Fruit fly (Drosophila melanogaster) whole organism, embryonic: ENCODE data around the gene rno.

Experiments
- ATbp ChIP-seq: fragments of 200-800 bp; sonication (Bioruptor generic); optimal IDR thresholded peaks from 2 replicates; lab custom pipeline; 2017; ENCODE audit warnings: missing biosample characterization, mild to moderate bottlenecking, missing genetic modification characterization, missing genetic modification reagents
- Adf1 ChIP-seq: fragments of 200-800 bp; sonication (Bioruptor generic); IDR thresholded peaks from 2 replicates; pipeline ENCODE4 v1.3.6; 2022; ENCODE audit warnings: missing biosample characterization, missing genetic modification characterization
- Antp ChIP-seq: fragments of 200-800 bp; sonication (Bioruptor generic); optimal IDR thresholded peaks from 3 replicates; lab custom pipeline; 2016; ENCODE audit warnings: missing biosample characterization, missing genetic modification characterization
- CG1024 ChIP-seq: fragments of 200-800 bp; sonication (Bioruptor generic); IDR thresholded peaks from 2 replicates; pipeline ENCODE4 v1.3.6; 2022; ENCODE audit warnings: missing biosample characterization, missing genetic modification characterization
- CG10431 ChIP-seq: fragments of 200-800 bp; sonication (Bioruptor generic); optimal IDR thresholded peaks from 3 replicates; lab custom pipeline; 2018; ENCODE audit warnings: missing biosample characterization, mild to moderate bottlenecking, missing genetic modification characterization
- CG10654 ChIP-seq: fragments of 200-800 bp; sonication (Bioruptor generic); optimal IDR thresholded peaks from 2 replicates; lab custom pipeline; 2016; ENCODE audit warnings: missing biosample characterization, missing genetic modification characterization
- CG10979 ChIP-seq: fragments of 200-800 bp; sonication (Bioruptor generic); optimal IDR thresholded peaks from 2 replicates; lab custom pipeline; 2018; ENCODE audit warnings: missing biosample characterization, mild to moderate bottlenecking, missing genetic modification characterization, moderate library complexity
- CG13296 ChIP-seq: fragments of 200-800 bp; sonication (Bioruptor generic); optimal IDR thresholded peaks from 3 replicates; lab custom pipeline; 2018; ENCODE audit warnings: missing biosample characterization, mild to moderate bottlenecking, missing genetic modification characterization
- CG14710 ChIP-seq: fragments of 200-800 bp; sonication (Bioruptor generic); optimal IDR thresholded peaks from 3 replicates; lab custom pipeline; 2019; ENCODE audit warnings: missing biosample characterization, mild to moderate bottlenecking, missing genetic modification characterization, moderate library complexity
- CG15696 ChIP-seq: fragments of 200-800 bp; sonication (Bioruptor generic); optimal IDR thresholded peaks from 2 replicates; lab custom pipeline; 2019; ENCODE audit warnings: missing biosample characterization, mild to moderate bottlenecking, missing genetic modification characterization, moderate library complexity
- CG17829 ChIP-seq: fragments of 200-800 bp; optimal IDR thresholded peaks from 2 replicates; lab custom pipeline; 2019; ENCODE audit warnings: missing biosample characterization, mild to moderate bottlenecking, missing genetic modification characterization, moderate library complexity
- CG2678 ChIP-seq: fragments of 200-800 bp; sonication (Bioruptor generic); optimal IDR thresholded peaks from 3 replicates; lab custom pipeline; 2019; ENCODE audit warnings: missing biosample characterization, mild to moderate bottlenecking, missing genetic modification characterization, moderate library complexity
- CG3163 ChIP-seq: fragments of 200-800 bp; sonication (Bioruptor generic); optimal IDR thresholded peaks from 3 replicates; lab custom pipeline; 2016; ENCODE audit warnings: missing biosample characterization, missing genetic modification characterization
- CG42726 ChIP-seq: fragments of 200-800 bp; sonication (Bioruptor generic); IDR thresholded peaks from 2 replicates; pipeline ENCODE4 v1.3.6; 2022; ENCODE audit warnings: missing biosample characterization, missing genetic modification characterization; ENCODE audit not compliant: partially characterized antibody
- CG4424 ChIP-seq: fragments of 200-800 bp; sonication (Bioruptor generic); optimal IDR thresholded peaks from 3 replicates; lab custom pipeline; 2016; ENCODE audit warnings: missing biosample characterization, missing genetic modification characterization
- CG6813 ChIP-seq: fragments of 200-800 bp; sonication (Bioruptor generic); optimal IDR thresholded peaks from 2 replicates; lab custom pipeline; 2017; ENCODE audit warnings: missing biosample characterization, missing genetic modification characterization, mild to moderate bottlenecking, moderate library complexity, missing genetic modification reagents
- CG7987 ChIP-seq: fragments of 200-800 bp; sonication (Bioruptor generic); optimal IDR thresholded peaks from 2 replicates; lab custom pipeline; 2018; ENCODE audit warnings: missing biosample characterization, mild to moderate bottlenecking, missing genetic modification characterization, moderate library complexity
- CG8944 ChIP-seq: fragments of 200-800 bp; sonication (Bioruptor generic); optimal IDR thresholded peaks from 3 replicates; lab custom pipeline; 2016; ENCODE audit warnings: missing biosample characterization, missing genetic modification characterization
- CG9437 ChIP-seq: fragments of 200-800 bp; sonication (Bioruptor generic); optimal IDR thresholded peaks from 2 replicates; lab custom pipeline; 2018; ENCODE audit warnings: missing biosample characterization, mild to moderate bottlenecking, missing genetic modification characterization
- CHES-1-like ChIP-seq: fragments of 200-800 bp; sonication (Bioruptor generic); optimal IDR thresholded peaks from 2 replicates; lab custom pipeline; 2016; ENCODE audit warnings: missing biosample characterization, missing genetic modification characterization
- Dbx ChIP-seq: fragments of 200-800 bp; sonication (Bioruptor generic); IDR thresholded peaks from 3 replicates; pipeline ENCODE4 v1.3.6; 2022; ENCODE audit warnings: missing biosample characterization, missing genetic modification characterization
- E2f1 ChIP-seq: fragments of 200-800 bp; sonication (Bioruptor generic); IDR thresholded peaks from 2 replicates; pipeline ENCODE4 v1.3.6; 2022; ENCODE audit warnings: missing biosample characterization, missing genetic modification characterization
- Hr51 ChIP-seq, 2 experiments: fragments of 200-800 bp; sonication (Bioruptor generic); optimal IDR thresholded peaks; 2 replicates in 1 of 2; 3 replicates in 1 of 2; lab custom pipeline; 2016 to 2018; ENCODE audit warnings: missing biosample characterization in 2 of 2, missing genetic modification characterization in 2 of 2, mild to moderate bottlenecking in 1 of 2, moderate library complexity in 1 of 2
- Hsf ChIP-seq: fragments of 200-800 bp; sonication (Bioruptor generic); optimal IDR thresholded peaks from 3 replicates; lab custom pipeline; 2016; ENCODE audit warnings: missing biosample characterization, missing genetic modification characterization
- Max ChIP-seq: fragments of 200-800 bp; sonication (Bioruptor generic); optimal IDR thresholded peaks from 2 replicates; lab custom pipeline; 2016; ENCODE audit warnings: missing biosample characterization, mild to moderate bottlenecking, missing genetic modification characterization
- Nf-YB ChIP-seq: fragments of 200-800 bp; sonication (Bioruptor generic); optimal IDR thresholded peaks from 3 replicates; lab custom pipeline; 2019; ENCODE audit warnings: missing biosample characterization, mild to moderate bottlenecking, missing genetic modification characterization, moderate library complexity
- Sin3A ChIP-seq: fragments of >200 bp; optimal IDR thresholded peaks from 2 replicates; lab custom pipeline; 2018
- Spps ChIP-seq: fragments of 200-800 bp; sonication (Bioruptor generic); optimal IDR thresholded peaks from 2 replicates; lab custom pipeline; 2018; ENCODE audit warnings: missing biosample characterization, mild to moderate bottlenecking, missing genetic modification characterization
- Ssrp ChIP-seq: fragments of 200-800 bp; sonication (Bioruptor generic); optimal IDR thresholded peaks from 2 replicates; lab custom pipeline; 2018; ENCODE audit warnings: missing biosample characterization, mild to moderate bottlenecking, missing genetic modification characterization, moderate library complexity
- crol ChIP-seq: fragments of 200-800 bp; sonication (Bioruptor generic); IDR thresholded peaks from 2 replicates; pipeline ENCODE4 v1.3.6; 2022; ENCODE audit warnings: missing biosample characterization, missing genetic modification characterization
- cwo ChIP-seq: fragments of 200-800 bp; sonication (Bioruptor generic); optimal IDR thresholded peaks from 3 replicates; lab custom pipeline; 2017; ENCODE audit warnings: missing biosample characterization, missing genetic modification characterization, mild to moderate bottlenecking, moderate library complexity, missing genetic modification reagents
- fd3F ChIP-seq: fragments of 200-800 bp; sonication (Bioruptor generic); optimal IDR thresholded peaks from 2 replicates; lab custom pipeline; 2018; ENCODE audit warnings: missing biosample characterization, mild to moderate bottlenecking, missing genetic modification characterization, moderate library complexity
- kah ChIP-seq: fragments of 200-800 bp; sonication (Bioruptor generic); optimal IDR thresholded peaks from 2 replicates; lab custom pipeline; 2018; ENCODE audit warnings: missing biosample characterization, mild to moderate bottlenecking, missing genetic modification characterization
- ken ChIP-seq: fragments of 200-800 bp; sonication (Bioruptor generic); IDR thresholded peaks from 3 replicates; pipeline ENCODE4 v1.3.6; 2022; ENCODE audit warnings: missing biosample characterization, missing genetic modification characterization
- kni ChIP-seq: fragments of 200-800 bp; sonication (Bioruptor generic); optimal IDR thresholded peaks from 3 replicates; lab custom pipeline; 2017; ENCODE audit warnings: mild to moderate bottlenecking, missing biosample characterization, missing genetic modification reagents, missing genetic modification characterization
- lov ChIP-seq, 2 experiments: fragments of 200-800 bp in 1 of 2; fragments of >200 bp in 1 of 2; sonication (Bioruptor generic) in 1 of 2; IDR thresholded peaks in 1 of 2; optimal IDR thresholded peaks in 1 of 2; 2 replicates in 1 of 2; 3 replicates in 1 of 2; pipeline versions ENCODE4 v1.3.6 to Lab custom; 2017 to 2022; ENCODE audit warnings: missing biosample characterization in 1 of 2, missing genetic modification characterization in 1 of 2
- peb ChIP-seq: fragments of 200-800 bp; sonication (Bioruptor generic); IDR thresholded peaks from 2 replicates; pipeline ENCODE4 v1.3.6; 2022; ENCODE audit warnings: missing biosample characterization, missing genetic modification characterization
- prd ChIP-seq, 3 experiments: fragments of >200 bp in 2 of 3; fragments of 200-800 bp in 1 of 3; sonication (Bioruptor generic) in 1 of 3; optimal IDR thresholded peaks in 2 of 3; IDR thresholded peaks in 1 of 3; 2 replicates in 2 of 3; 3 replicates in 1 of 3; pipeline versions ENCODE4 v1.3.6 to Lab custom; 2017 to 2022; ENCODE audit warnings: missing biosample characterization in 1 of 3, missing genetic modification characterization in 1 of 3
- repo ChIP-seq: fragments of 200-800 bp; sonication (Bioruptor generic); optimal IDR thresholded peaks from 2 replicates; lab custom pipeline; 2016; ENCODE audit warnings: missing biosample characterization, missing genetic modification characterization
- schlank ChIP-seq: fragments of 200-800 bp; sonication (Bioruptor generic); optimal IDR thresholded peaks from 2 replicates; lab custom pipeline; 2018; ENCODE audit warnings: missing biosample characterization, mild to moderate bottlenecking, missing genetic modification characterization
- sd ChIP-seq: fragments of 200-800 bp; sonication (Bioruptor generic); optimal IDR thresholded peaks from 3 replicates; lab custom pipeline; 2018; ENCODE audit warnings: missing biosample characterization, mild to moderate bottlenecking, missing genetic modification characterization, moderate library complexity
- sisA ChIP-seq: fragments of 200-800 bp; sonication (Bioruptor generic); IDR thresholded peaks from 2 replicates; pipeline ENCODE4 v1.3.6; 2022; ENCODE audit warnings: missing biosample characterization, missing genetic modification characterization
- sob ChIP-seq: fragments of 200-800 bp; sonication (Bioruptor generic); IDR thresholded peaks from 2 replicates; pipeline ENCODE4 v1.3.6; 2022; ENCODE audit warnings: missing biosample characterization, missing genetic modification characterization
- ttk ChIP-seq: fragments of 200-800 bp; sonication (Bioruptor generic); IDR thresholded peaks from 2 replicates; pipeline ENCODE4 v2.1.2; 2022; ENCODE audit warnings: missing biosample characterization, missing genetic modification characterization
- tx ChIP-seq: fragments of 200-800 bp; sonication (Bioruptor generic); optimal IDR thresholded peaks from 2 replicates; lab custom pipeline; 2016; ENCODE audit warnings: missing biosample characterization, missing genetic modification characterization
- unpg ChIP-seq: fragments of 200-800 bp; sonication (Bioruptor generic); optimal IDR thresholded peaks from 3 replicates; lab custom pipeline; 2018; ENCODE audit warnings: missing biosample characterization, mild to moderate bottlenecking, missing genetic modification characterization, moderate library complexity
- vvl ChIP-seq: fragments of 200-800 bp; sonication (Bioruptor generic); IDR thresholded peaks from 2 replicates; pipeline ENCODE4 v1.3.6; 2022; ENCODE audit warnings: missing biosample characterization, missing genetic modification characterization
- wek ChIP-seq: fragments of 200-800 bp; sonication (Bioruptor generic); optimal IDR thresholded peaks from 3 replicates; lab custom pipeline; 2018; ENCODE audit warnings: missing biosample characterization, mild to moderate bottlenecking, missing genetic modification characterization, moderate library complexity

The rno gene

dm6 chr3L:199050-199745, 364 bp downstream of the rno start (continued):
- TF ChIP-seq Nf-YB (GFP tag; lab: Kevin White, UChicago) (no peak), CG14710 (tag; lab: Kevin White, UChicago) (no peak), CG2678 (tag; lab: Kevin White, UChicago) (no peak), CG1024 (GFP tag; lab: Robert Waterston, UW) (peak; percentile 46; the same call in 1 of the 2 replicates), lov (optimal IDR thresholded peaks at IDR 0.05; lab: Kevin White, UChicago) (no peak), lov (GFP tag; IDR thresholded peaks at IDR 0.05; lab: Robert Waterston, UW) (peak; percentile 62; the same call in 2 of the 3 replicates), Adf1 (GFP tag; lab: Robert Waterston, UW) (peak; percentile 42), CHES-1-like (GFP tag; lab: Kevin White, UChicago) (peak; percentile 80), ttk (GFP tag; lab: Robert Waterston, UW) (peak; percentile 91), Spps (no peak), crol (GFP tag; lab: Robert Waterston, UW) (peak; percentile 96), CG10654 (GFP tag; lab: Kevin White, UChicago) (no peak), Antp (GFP tag; lab: Kevin White, UChicago) (peak; percentile 45), cwo (GFP tag; lab: Kevin White, UChicago) (no peak), sob (GFP tag; lab: Robert Waterston, UW) (peak; percentile 51), vvl (GFP tag; lab: Robert Waterston, UW) (peak; percentile 56), CG7987 (GFP tag; lab: Kevin White, UChicago) (peak; percentile 13), CG4424 (GFP tag; lab: Kevin White, UChicago) (no peak), schlank (no peak), kah (GFP tag; lab: Kevin White, UChicago) (peak; percentile 83), peb (GFP tag; lab: Robert Waterston, UW) (no peak), CG13296 (GFP tag; lab: Kevin White, UChicago) (no peak), CG8944 (GFP tag; lab: Kevin White, UChicago) (no peak), CG10979 (tag; lab: Kevin White, UChicago) (peak; percentile 3), CG3163 (GFP tag; lab: Kevin White, UChicago) (no peak), Max (GFP tag; lab: Kevin White, UChicago) (peak; percentile 16), Hr51 (GFP tag; optimal IDR thresholded peaks at IDR 0.05; lab: Kevin White, UChicago) (no peak), ATbp (GFP tag; lab: Kevin White, UChicago) (peak; percentile 24), CG6813 (GFP tag; lab: Kevin White, UChicago) (no peak), tx (GFP tag; lab: Kevin White, UChicago) (peak; percentile 5), E2f1 (GFP tag; lab: Robert Waterston, UW) (peak; percentile 57; the same call in 1 of the 2 replicates), kni (peak; percentile 13), sd (tag; lab: Kevin White, UChicago) (no peak), Dbx (GFP tag; lab: Robert Waterston, UW) (peak; percentile 42; the same call in 1 of the 3 replicates), prd (optimal IDR thresholded peaks at IDR 0.05; lab: Kevin White, UChicago) (no peak), prd (GFP tag; IDR thresholded peaks at IDR 0.05; lab: Robert Waterston, UW) (no peak), fd3F (GFP tag; lab: Kevin White, UChicago) (no peak), unpg (GFP tag; lab: Kevin White, UChicago) (no peak), wek (GFP tag; lab: Kevin White, UChicago) (no peak), repo (no peak), sisA (GFP tag; lab: Robert Waterston, UW) (0 out of 2 replicates have a peak, but pooled peaks have one; percentile 14), CG15696 (tag; lab: Kevin White, UChicago) (no peak), Ssrp (no peak), ken (GFP tag; lab: Robert Waterston, UW) (peak; percentile 67; the same call in 2 of the 3 replicates), CG10431 (GFP tag; lab: Kevin White, UChicago) (peak; percentile 42), CG9437 (GFP tag; lab: Kevin White, UChicago) (no peak), Hsf (GFP tag; lab: Kevin White, UChicago) (peak; percentile 11), Sin3A (lab: Kevin White, UChicago) (peak; percentile 44), CG42726 (GFP tag; lab: Robert Waterston, UW) (peak; percentile 78; the same call in 1 of the 2 replicates), CG17829 (peak; percentile 25)
